Fruit fly (Drosophila melanogaster) whole organism: ENCODE measurements around the gene mRRF2.

Experiments
- CG8478 ChIP-seq: fragments of >200 bp; optimal IDR thresholded peaks from 2 replicates; lab custom pipeline; 2018; ENCODE audit warnings: inconsistent platforms
- Dll ChIP-seq: fragments of >200 bp; optimal IDR thresholded peaks from 2 replicates; lab custom pipeline; 2017
- EcR ChIP-seq, 2 experiments: fragments of >200 bp; optimal IDR thresholded peaks; 2 replicates each; lab custom pipeline; 2017; ENCODE audit warnings: missing biosample characterization in 2 of 2, missing genetic modification characterization in 2 of 2, missing genetic modification reagents in 2 of 2
- pan ChIP-seq: fragments of >200 bp; optimal IDR thresholded peaks from 2 replicates; lab custom pipeline; 2017
- psq ChIP-seq: fragments of >200 bp; optimal IDR thresholded peaks from 2 replicates; lab custom pipeline; 2017
- usp ChIP-seq: fragments of >200 bp; optimal IDR thresholded peaks from 2 replicates; lab custom pipeline; 2017; ENCODE audit warnings: missing biosample characterization, missing genetic modification characterization, mixed read lengths

mRRF2 gene

dm6 chr3R:22634549-22635410 lies 21.3 kb downstream of the mRRF2 start:
- TF ChIP-seq pan (lab: Kevin White, UChicago) (no peak), Dll (no peak), psq (lab: Kevin White, UChicago) (no peak), EcR (GFP tag; optimal IDR thresholded peaks at IDR 0.05; lab: Kevin White, UChicago) (no peak), usp (GFP tag; lab: Kevin White, UChicago) (no peak), CG8478 (lab: Kevin White, UChicago) (no peak)

DNA sequence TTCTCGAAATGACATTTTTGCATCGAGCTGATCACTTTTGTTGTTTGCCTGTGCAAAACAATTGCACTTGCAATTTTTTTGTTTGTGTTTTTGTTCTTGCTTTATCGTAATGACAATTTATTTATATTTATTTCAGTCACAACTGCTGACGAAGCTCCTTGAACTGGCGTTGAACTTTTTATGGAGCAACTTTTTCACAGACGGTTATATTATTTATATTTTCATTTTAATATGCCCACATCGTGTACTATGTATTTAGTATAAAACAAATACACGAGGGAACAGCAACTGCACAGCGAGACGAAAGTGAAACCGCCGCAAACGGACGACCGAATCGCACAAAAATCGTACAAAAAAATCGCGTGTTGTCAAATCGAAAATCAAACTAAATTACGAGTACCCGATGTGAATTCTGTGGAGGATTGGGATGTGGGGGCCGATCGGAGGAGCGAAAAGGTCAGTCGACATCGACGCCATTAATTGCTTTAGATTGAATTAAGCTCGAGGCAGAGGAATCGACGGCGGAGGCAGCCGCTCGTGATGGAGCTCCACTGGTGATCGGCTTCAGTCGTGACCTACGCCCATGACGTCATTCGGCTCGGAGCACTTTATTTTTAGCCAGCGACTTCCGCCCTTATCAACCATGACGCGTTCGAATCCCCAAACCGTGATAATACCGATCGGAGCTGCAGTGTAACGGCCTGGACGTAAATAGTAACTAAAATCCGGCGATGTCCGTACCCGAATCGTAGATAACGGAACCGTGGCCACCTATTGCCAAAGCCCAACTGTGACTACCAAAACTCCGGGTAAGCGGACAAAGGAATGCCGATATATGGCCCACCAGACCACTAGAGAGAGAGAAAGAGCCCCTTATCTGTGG lies 22.4 kb downstream of the mRRF2 start:
- TF ChIP-seq EcR (GFP tag; optimal IDR thresholded peaks at IDR 0.05; lab: Kevin White, UChicago), result no peak
- TF ChIP-seq CG8478 (lab: Kevin White, UChicago), result no peak
- TF ChIP-seq psq (lab: Kevin White, UChicago), result no peak
- no peak for TF ChIP-seq usp (GFP tag; lab: Kevin White, UChicago)
- no peak for TF ChIP-seq Dll
- no peak for TF ChIP-seq pan (lab: Kevin White, UChicago)

DNA sequence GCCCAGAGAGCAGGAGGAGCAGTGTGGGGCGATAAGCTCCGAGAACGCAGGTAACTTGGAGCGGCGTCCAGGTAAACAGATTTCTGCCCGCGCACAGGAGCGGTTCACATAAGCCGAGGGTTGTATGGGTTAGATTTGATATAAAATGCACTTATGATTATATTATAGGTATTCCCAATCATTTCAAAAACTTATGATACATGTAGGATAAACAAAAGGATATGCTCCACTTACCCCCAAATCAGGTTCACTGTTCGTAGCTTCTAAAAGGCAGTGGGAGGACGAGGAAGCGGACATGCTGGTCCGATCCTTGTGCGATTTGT lies 23.0 kb downstream of the mRRF2 start:
- no peak for TF ChIP-seq Dll
- TF ChIP-seq EcR (GFP tag; optimal IDR thresholded peaks at IDR 0.05; lab: Kevin White, UChicago), result no peak
- TF ChIP-seq pan (lab: Kevin White, UChicago), result no peak
- TF ChIP-seq psq (lab: Kevin White, UChicago), result no peak
- TF ChIP-seq usp (GFP tag; lab: Kevin White, UChicago), result no peak
- TF ChIP-seq CG8478 (lab: Kevin White, UChicago), result no peak

DNA sequence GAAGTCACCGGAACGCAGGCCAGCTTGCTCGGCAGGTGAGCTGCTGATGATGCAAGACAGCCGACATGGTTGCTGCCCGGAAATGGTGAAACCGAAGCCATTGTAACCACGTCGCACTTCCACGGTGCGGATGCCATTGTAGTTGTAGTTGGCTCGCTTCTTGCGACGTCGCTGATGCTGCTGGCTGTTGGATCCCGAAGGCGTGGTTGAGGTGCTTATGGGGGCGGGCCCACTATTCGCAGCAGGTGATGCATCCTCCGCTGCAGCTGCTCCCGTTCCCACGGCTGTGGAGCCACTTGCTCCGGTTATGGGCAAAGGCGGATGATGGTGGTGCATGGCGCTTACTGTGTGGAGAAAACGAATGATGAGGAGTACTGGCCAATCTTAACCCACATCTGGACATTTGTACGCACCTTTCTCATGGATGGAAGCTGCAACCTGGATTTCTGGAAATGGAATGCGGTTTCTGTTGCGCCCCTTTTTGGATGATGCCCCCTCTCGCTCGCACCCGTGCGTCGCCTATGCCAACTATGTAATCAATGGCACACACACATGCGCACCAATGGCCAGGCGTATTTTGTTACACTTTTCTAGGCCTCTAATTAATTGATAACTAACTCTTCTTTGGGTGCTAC lies 25.2 kb downstream of the mRRF2 start:
- no peak for TF ChIP-seq psq (lab: Kevin White, UChicago)
- TF ChIP-seq usp (GFP tag; lab: Kevin White, UChicago), result no peak
- no peak for TF ChIP-seq CG8478 (lab: Kevin White, UChicago)
- TF ChIP-seq EcR (GFP tag; optimal IDR thresholded peaks at IDR 0.05; lab: Kevin White, UChicago), result no peak
- TF ChIP-seq pan (lab: Kevin White, UChicago), result no peak
- no peak for TF ChIP-seq Dll

DNA sequence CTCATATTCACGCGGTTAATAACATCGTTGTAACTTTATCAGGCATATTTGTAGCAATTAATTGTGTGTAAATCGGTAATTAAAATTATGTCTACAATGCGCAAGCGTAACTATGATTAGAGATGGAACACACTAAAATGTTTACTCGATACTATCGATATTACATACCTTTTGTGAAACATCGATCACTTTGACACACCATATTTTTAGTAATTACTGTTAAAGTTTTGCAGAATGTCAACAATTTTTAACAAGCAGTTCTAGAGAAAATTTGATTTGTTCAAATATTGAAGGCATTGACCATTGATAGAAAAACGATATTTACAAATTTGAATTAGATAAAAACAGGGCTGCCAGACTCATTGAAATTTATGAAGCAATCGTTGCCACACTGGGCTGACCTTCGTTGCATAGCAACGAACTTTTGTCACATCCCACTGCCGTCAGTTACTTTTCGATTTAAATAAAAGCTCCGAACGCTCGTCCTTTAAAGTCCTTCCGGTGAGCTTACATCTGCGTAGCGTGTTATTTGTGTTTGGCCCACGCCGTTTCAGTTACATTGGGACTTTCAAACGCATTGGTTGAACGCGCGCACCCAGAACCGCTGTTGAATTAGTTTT lies 25.9 kb downstream of the mRRF2 start, which contains the start of the genes loco and wake:
Gene loco (minus strand): TSS at position 149 of the 620 bp plus-strand sequence.
Gene wake (plus strand): TSS at position 570 of the 620 bp plus-strand sequence.
- TF ChIP-seq EcR (GFP tag; optimal IDR thresholded peaks at IDR 0.05; lab: Kevin White, UChicago) (no peak), Dll (no peak), pan (lab: Kevin White, UChicago) (no peak), psq (lab: Kevin White, UChicago) (no peak), CG8478 (lab: Kevin White, UChicago) (no peak), usp (GFP tag; lab: Kevin White, UChicago) (no peak)

dm6 chr3R:22649859-22650258 lies 36.4 kb downstream of the mRRF2 start:
- TF ChIP-seq psq (lab: Kevin White, UChicago), result no peak
- TF ChIP-seq usp (GFP tag; lab: Kevin White, UChicago), result no peak
- no peak for TF ChIP-seq pan (lab: Kevin White, UChicago)
- TF ChIP-seq EcR (GFP tag; optimal IDR thresholded peaks at IDR 0.05; lab: Kevin White, UChicago), result no peak
- TF ChIP-seq Dll, result no peak
- TF ChIP-seq CG8478 (lab: Kevin White, UChicago), result no peak

- TF ChIP-seq CG8478 (lab: Kevin White, UChicago) (no peak), Dll (no peak), psq (lab: Kevin White, UChicago) (no peak), usp (GFP tag; lab: Kevin White, UChicago) (no peak), EcR (GFP tag; optimal IDR thresholded peaks at IDR 0.05; lab: Kevin White, UChicago) (no peak), pan (lab: Kevin White, UChicago) (no peak)
Measured at dm6 chr3R:22663115-22663514, 49.6 kb downstream of the mRRF2 start.

- TF ChIP-seq Dll (no peak), CG8478 (lab: Kevin White, UChicago) (no peak), usp (GFP tag; lab: Kevin White, UChicago) (no peak), pan (lab: Kevin White, UChicago) (no peak), psq (lab: Kevin White, UChicago) (no peak), EcR (GFP tag; optimal IDR thresholded peaks at IDR 0.05; lab: Kevin White, UChicago) (no peak)
Measured at dm6 chr3R:22664274-22664673, 50.8 kb downstream of the mRRF2 start.
